Worm (Caenorhabditis elegans) whole organism, L1 larva: ENCODE data around the gene ZK643.5.

ENCODE experiments used
- aha-1 ChIP-seq: fragments of 150-350 bp; optimal IDR thresholded peaks from 2 replicates; lab custom pipeline; 2014; ENCODE audit warnings: missing biosample characterization, missing genetic modification characterization
- ceh-90 ChIP-seq: sonication (generic microtip); optimal IDR thresholded peaks from 2 replicates; lab custom pipeline; 2016; ENCODE audit warnings: missing genetic modification characterization, missing compliant biosample characterization
- elt-2 ChIP-seq: sonication (generic microtip); optimal IDR thresholded peaks from 2 replicates; lab custom pipeline; 2016; ENCODE audit warnings: missing genetic modification characterization, mild to moderate bottlenecking, inconsistent platforms, missing compliant biosample characterization, missing genetic modification reagents
- isw-1 ChIP-seq: fragments of 200-800 bp; sonication (Bioruptor generic); IDR thresholded peaks from 2 replicates; pipeline ENCODE4 v1.3.6; 2022; ENCODE audit warnings: missing genetic modification characterization, missing compliant biosample characterization
- nhr-12 ChIP-seq: sonication (generic microtip); optimal IDR thresholded peaks from 2 replicates; lab custom pipeline; 2017; ENCODE audit warnings: missing biosample characterization, missing genetic modification characterization

DNA sequence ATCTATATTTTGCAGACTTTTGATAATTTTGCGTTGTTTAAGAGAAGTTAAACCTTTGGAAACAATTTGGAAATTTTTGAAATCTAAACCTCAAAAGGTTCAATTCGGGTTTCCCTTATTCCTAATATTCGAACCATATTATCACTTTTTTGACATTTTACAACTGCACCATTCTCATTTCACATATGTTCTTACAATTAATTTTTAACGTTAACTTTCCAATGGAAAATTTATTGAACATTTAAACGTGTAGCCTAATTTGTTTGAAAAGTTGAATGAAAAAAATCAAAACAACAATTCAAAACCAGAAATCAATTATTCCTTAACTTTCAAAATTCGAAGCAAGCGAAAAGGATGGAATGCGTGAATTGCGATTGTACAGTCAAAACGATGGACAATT lies 32.1 kb downstream of the ZK643.5 start, which contains the start of gene ZK637.12:
- TF ChIP-seq ceh-90 (no peak), nhr-12 (tag; lab: Kevin White, UChicago) (no peak), elt-2 (no peak), isw-1 (GFP tag; lab: Robert Waterston, UW) (no peak), aha-1 (tag; lab: Kevin White, UChicago) (no peak)
